Worm (Caenorhabditis elegans) whole organism, L4/young adult: ENCODE data around the gene irld-63.

Experiments used
- W03F9.2 ChIP-seq: fragments of 150-350 bp; optimal IDR thresholded peaks from 2 replicates; lab custom pipeline; 2014; ENCODE audit warnings: missing biosample characterization, missing genetic modification characterization
- dao-5 ChIP-seq: sonication (generic microtip); optimal IDR thresholded peaks from 2 replicates; lab custom pipeline; 2016; ENCODE audit warnings: missing genotype, missing genetic modification characterization, moderate library complexity, missing compliant biosample characterization
- him-1 ChIP-seq: sonication (generic microtip); optimal IDR thresholded peaks from 2 replicates; lab custom pipeline; 2016; ENCODE audit warnings: missing genotype, missing genetic modification reagents, missing genetic modification characterization, missing compliant biosample characterization

Gene irld-63

ce11 chrII:2920817-2921458 is 9.6 kb upstream of the irld-63 start:
- no peak for TF ChIP-seq dao-5 (tag; lab: Kevin White, UChicago)
- TF ChIP-seq him-1 (tag; lab: Kevin White, UChicago), result no peak
- peak; percentile 4 for TF ChIP-seq W03F9.2 (tag; lab: Kevin White, UChicago)

- no peak for TF ChIP-seq W03F9.2 (tag; lab: Kevin White, UChicago)
- TF ChIP-seq dao-5 (tag; lab: Kevin White, UChicago), result no peak
- no peak for TF ChIP-seq him-1 (tag; lab: Kevin White, UChicago)
These were observed 8.7 kb upstream of the irld-63 start for ce11 chrII:2921860-2922259.

ce11 chrII:2922359-2922758 is 8.2 kb upstream of the irld-63 start:
- TF ChIP-seq W03F9.2 (tag; lab: Kevin White, UChicago), result no peak
- TF ChIP-seq dao-5 (tag; lab: Kevin White, UChicago), result no peak
- no peak for TF ChIP-seq him-1 (tag; lab: Kevin White, UChicago)

- no peak for TF ChIP-seq dao-5 (tag; lab: Kevin White, UChicago)
- TF ChIP-seq W03F9.2 (tag; lab: Kevin White, UChicago), result no peak
These were observed 7.7 kb upstream of the irld-63 start for ce11 chrII:2922782-2923181.

- TF ChIP-seq him-1 (tag; lab: Kevin White, UChicago) (no peak), W03F9.2 (tag; lab: Kevin White, UChicago) (no peak), dao-5 (tag; lab: Kevin White, UChicago) (no peak)
These were observed 6.9 kb upstream of the irld-63 start, which contains the start of gene ZK355.2 for ce11 chrII:2923617-2924016. Gene ZK355.2 (plus strand): TSS chrII:2923917.

ce11 chrII:2925032-2925431 is 5.5 kb upstream of the irld-63 start:
- TF ChIP-seq W03F9.2 (tag; lab: Kevin White, UChicago) (no peak), him-1 (tag; lab: Kevin White, UChicago) (no peak), dao-5 (tag; lab: Kevin White, UChicago) (no peak)

- TF ChIP-seq dao-5 (tag; lab: Kevin White, UChicago), result no peak
- TF ChIP-seq him-1 (tag; lab: Kevin White, UChicago), result no peak
- TF ChIP-seq W03F9.2 (tag; lab: Kevin White, UChicago), result no peak
These were observed 4.5 kb upstream of the irld-63 start for ce11 chrII:2925806-2926558.

ce11 chrII:2927533-2927932 is 3.0 kb upstream of the irld-63 start, which contains the start of the genes ZK355.3 and ZK355.8:
Gene ZK355.3 (minus strand): TSS chrII:2927633.
Gene ZK355.8 (plus strand): TSS chrII:2927804.
- TF ChIP-seq him-1 (tag; lab: Kevin White, UChicago) (no peak), dao-5 (tag; lab: Kevin White, UChicago) (no peak), W03F9.2 (tag; lab: Kevin White, UChicago) (no peak)

ce11 chrII:2929846-2930245 is 682 bp upstream of the irld-63 start:
- TF ChIP-seq him-1 (tag; lab: Kevin White, UChicago) (no peak), dao-5 (tag; lab: Kevin White, UChicago) (no peak), W03F9.2 (tag; lab: Kevin White, UChicago) (no peak)

ce11 chrII:2931564-2931963 is 1.0 kb downstream of the irld-63 start:
- TF ChIP-seq W03F9.2 (tag; lab: Kevin White, UChicago), result no peak
- no peak for TF ChIP-seq dao-5 (tag; lab: Kevin White, UChicago)
- TF ChIP-seq him-1 (tag; lab: Kevin White, UChicago), result no peak

ce11 chrII:2934354-2934753 is 3.8 kb downstream of the irld-63 start, which contains the start of gene irld-67:
Gene irld-67 (minus strand): TSS chrII:2934454.
- TF ChIP-seq him-1 (tag; lab: Kevin White, UChicago) (no peak), W03F9.2 (tag; lab: Kevin White, UChicago) (no peak), dao-5 (tag; lab: Kevin White, UChicago) (no peak)

ce11 chrII:2937852-2938251 is 7.3 kb downstream of the irld-63 start, which contains the start of gene irld-65:
Gene irld-65 (minus strand): TSS chrII:2937952.
- no peak for TF ChIP-seq dao-5 (tag; lab: Kevin White, UChicago)
- no peak for TF ChIP-seq W03F9.2 (tag; lab: Kevin White, UChicago)
- no peak for TF ChIP-seq him-1 (tag; lab: Kevin White, UChicago)

- TF ChIP-seq W03F9.2 (tag; lab: Kevin White, UChicago) (no peak), him-1 (tag; lab: Kevin White, UChicago) (no peak), dao-5 (tag; lab: Kevin White, UChicago) (no peak)
These were observed 9.2 kb downstream of the irld-63 start for ce11 chrII:2939681-2940080.
